Worm (Caenorhabditis elegans) whole organism, L1 larva: Measurements from ENCODE around the gene Y37A1B.4.

Experiments
- C16A3.4 ChIP-seq: fragments of 150-350 bp; optimal IDR thresholded peaks from 2 replicates; lab custom pipeline; 2014; ENCODE audit warnings: missing biosample characterization, missing genetic modification characterization
- alr-1 ChIP-seq: fragments of 200-800 bp; sonication (Bioruptor generic); optimal IDR thresholded peaks from 2 replicates; lab custom pipeline; 2018; ENCODE audit warnings: borderline replicate concordance, mild to moderate bottlenecking, missing genetic modification characterization, missing compliant biosample characterization
- aly-2 ChIP-seq: fragments of 150-350 bp; optimal IDR thresholded peaks from 2 replicates; lab custom pipeline; 2014; ENCODE audit warnings: missing biosample characterization, missing genetic modification characterization
- blmp-1 ChIP-seq: fragments of 150-350 bp; optimal IDR thresholded peaks from 2 replicates; lab custom pipeline; 2014; ENCODE audit warnings: missing biosample characterization, missing genetic modification characterization
- ceh-8 ChIP-seq: fragments of 200-800 bp; sonication (Bioruptor generic); optimal IDR thresholded peaks from 2 replicates; lab custom pipeline; 2018; ENCODE audit warnings: mild to moderate bottlenecking, missing genetic modification characterization, moderate library complexity, missing compliant biosample characterization
- ceh-88 ChIP-seq: fragments of 200-800 bp; sonication (Bioruptor generic); IDR thresholded peaks from 2 replicates; pipeline ENCODE4 v1.3.6; 2022; ENCODE audit warnings: missing genetic modification characterization, missing compliant biosample characterization
- ceh-90 ChIP-seq: sonication (generic microtip); optimal IDR thresholded peaks from 2 replicates; lab custom pipeline; 2016; ENCODE audit warnings: missing genetic modification characterization, missing compliant biosample characterization
- dpl-1 ChIP-seq, 3 experiments: fragments of 150-350 bp in 2 of 3; sonication (generic microtip) in 1 of 3; optimal IDR thresholded peaks; 2 replicates each; lab custom pipeline; 2014 to 2017; ENCODE audit warnings: missing biosample characterization in 3 of 3, missing genetic modification characterization in 3 of 3, missing genetic modification reagents in 3 of 3
- dsc-1 ChIP-seq: sonication (generic microtip); optimal IDR thresholded peaks from 2 replicates; lab custom pipeline; 2016; ENCODE audit warnings: mild to moderate bottlenecking, missing genetic modification characterization, missing compliant biosample characterization
- efl-1 ChIP-seq, 4 experiments: fragments of 150-350 bp; optimal IDR thresholded peaks in 3 of 4; peaks in 1 of 4; 1 replicate in 1 of 4; 2 replicates in 3 of 4; lab custom pipeline; 2014; ENCODE audit warnings: missing biosample characterization in 2 of 4, missing genetic modification characterization in 2 of 4, missing genetic modification reagents in 2 of 4
- efl-3 ChIP-seq: fragments of 200-800 bp; sonication (Bioruptor generic); optimal IDR thresholded peaks from 2 replicates; lab custom pipeline; 2018; ENCODE audit warnings: mild to moderate bottlenecking, missing genetic modification characterization, missing compliant biosample characterization
- elt-2 ChIP-seq: sonication (generic microtip); optimal IDR thresholded peaks from 2 replicates; lab custom pipeline; 2016; ENCODE audit warnings: missing genetic modification characterization, mild to moderate bottlenecking, inconsistent platforms, missing compliant biosample characterization, missing genetic modification reagents
- elt-3 ChIP-seq, 6 experiments: fragments of 150-350 bp in 1 of 6; sonication (generic microtip); optimal IDR thresholded peaks; 2 replicates each; lab custom pipeline; 2017 to 2018; ENCODE audit warnings: missing biosample characterization in 6 of 6, missing genetic modification characterization in 6 of 6, inconsistent platforms in 1 of 6
- fkh-10 ChIP-seq: sonication (generic microtip); optimal IDR thresholded peaks from 2 replicates; lab custom pipeline; 2017; ENCODE audit warnings: missing biosample characterization, missing genetic modification reagents, missing genetic modification characterization
- fkh-8 ChIP-seq: sonication (generic microtip); optimal IDR thresholded peaks from 2 replicates; lab custom pipeline; 2016; ENCODE audit warnings: mild to moderate bottlenecking, missing genetic modification characterization, missing compliant biosample characterization
- hlh-17 ChIP-seq: fragments of 200-800 bp; sonication (Bioruptor generic); optimal IDR thresholded peaks from 2 replicates; lab custom pipeline; 2018; ENCODE audit warnings: missing genetic modification characterization, mild to moderate bottlenecking, missing compliant biosample characterization, moderate library complexity, borderline replicate concordance
- hpl-2 ChIP-seq: fragments of 150-350 bp; optimal IDR thresholded peaks from 2 replicates; lab custom pipeline; 2014; ENCODE audit warnings: missing biosample characterization, missing genetic modification reagents, missing genetic modification characterization
- irx-1 ChIP-seq: sonication (generic microtip); optimal IDR thresholded peaks from 2 replicates; lab custom pipeline; 2016; ENCODE audit warnings: missing genetic modification characterization, missing compliant biosample characterization
- lin-15B ChIP-seq: fragments of 150-350 bp; sonication (generic microtip); optimal IDR thresholded peaks from 3 replicates; lab custom pipeline; 2014; ENCODE audit warnings: missing biosample characterization, missing genetic modification characterization
- lin-35 ChIP-seq, 2 experiments: fragments of 150-350 bp; optimal IDR thresholded peaks; 2 replicates each; lab custom pipeline; 2014; ENCODE audit warnings: missing biosample characterization in 2 of 2, missing genetic modification characterization in 2 of 2, missing genetic modification reagents in 2 of 2
- lir-3 ChIP-seq: sonication (generic microtip); optimal IDR thresholded peaks from 2 replicates; lab custom pipeline; 2016; ENCODE audit warnings: mild to moderate bottlenecking, missing genetic modification characterization, moderate library complexity, missing compliant biosample characterization; ENCODE audit not compliant: poor library complexity
- lsy-2 ChIP-seq, 2 experiments: fragments of 150-350 bp; optimal IDR thresholded peaks; 2 replicates each; lab custom pipeline; 2014; ENCODE audit warnings: missing biosample characterization in 2 of 2, missing genetic modification characterization in 2 of 2
- mab-9 ChIP-seq: fragments of 200-800 bp; sonication (Bioruptor generic); IDR thresholded peaks from 2 replicates; pipeline ENCODE4 v1.3.6; 2022; ENCODE audit warnings: missing genetic modification reagents, missing genetic modification characterization, missing compliant biosample characterization
- mdl-1 ChIP-seq, 2 experiments: fragments of 150-350 bp; optimal IDR thresholded peaks; 2 replicates each; lab custom pipeline; 2014 to 2017; ENCODE audit warnings: missing biosample characterization in 2 of 2, missing genetic modification characterization in 2 of 2, inconsistent platforms in 1 of 2
- mef-2 ChIP-seq: fragments of 150-350 bp; optimal IDR thresholded peaks from 2 replicates; lab custom pipeline; 2014; ENCODE audit warnings: missing biosample characterization, missing genetic modification characterization
- mep-1 ChIP-seq: fragments of 150-350 bp; optimal IDR thresholded peaks from 2 replicates; lab custom pipeline; 2014; ENCODE audit warnings: missing biosample characterization, missing genetic modification characterization
- nhr-11 ChIP-seq: fragments of 150-350 bp; optimal IDR thresholded peaks from 2 replicates; lab custom pipeline; 2014; ENCODE audit warnings: missing biosample characterization, missing genetic modification characterization
- nhr-20 ChIP-seq: sonication (generic microtip); optimal IDR thresholded peaks from 2 replicates; lab custom pipeline; 2016; ENCODE audit warnings: mild to moderate bottlenecking, missing genetic modification characterization, missing compliant biosample characterization
- nhr-71 ChIP-seq: sonication (generic microtip); optimal IDR thresholded peaks from 2 replicates; lab custom pipeline; 2016; ENCODE audit warnings: mild to moderate bottlenecking, missing genetic modification characterization, moderate library complexity, missing compliant biosample characterization
- nhr-90 ChIP-seq: sonication (generic microtip); optimal IDR thresholded peaks from 2 replicates; lab custom pipeline; 2016; ENCODE audit warnings: mild to moderate bottlenecking, missing genetic modification characterization, missing compliant biosample characterization; ENCODE audit not compliant: poor library complexity
- skn-1 ChIP-seq: fragments of 150-350 bp; optimal IDR thresholded peaks from 2 replicates; lab custom pipeline; 2014; ENCODE audit warnings: missing biosample characterization, missing genetic modification characterization
- snpc-4 ChIP-seq: fragments of 150-350 bp; optimal IDR thresholded peaks from 2 replicates; lab custom pipeline; 2014; ENCODE audit warnings: missing biosample characterization, missing genetic modification characterization
- snu-23 ChIP-seq: sonication (generic microtip); optimal IDR thresholded peaks from 2 replicates; lab custom pipeline; 2016; ENCODE audit warnings: missing genetic modification characterization, missing compliant biosample characterization
- swsn-7 ChIP-seq: sonication (generic microtip); optimal IDR thresholded peaks from 2 replicates; lab custom pipeline; 2016; ENCODE audit warnings: missing genetic modification characterization, missing compliant biosample characterization
- vab-15 ChIP-seq: sonication (generic microtip); optimal IDR thresholded peaks from 2 replicates; lab custom pipeline; 2017; ENCODE audit warnings: missing genotype, mild to moderate bottlenecking, missing genetic modification characterization, missing compliant biosample characterization

Y37A1B.4 gene

DNA sequence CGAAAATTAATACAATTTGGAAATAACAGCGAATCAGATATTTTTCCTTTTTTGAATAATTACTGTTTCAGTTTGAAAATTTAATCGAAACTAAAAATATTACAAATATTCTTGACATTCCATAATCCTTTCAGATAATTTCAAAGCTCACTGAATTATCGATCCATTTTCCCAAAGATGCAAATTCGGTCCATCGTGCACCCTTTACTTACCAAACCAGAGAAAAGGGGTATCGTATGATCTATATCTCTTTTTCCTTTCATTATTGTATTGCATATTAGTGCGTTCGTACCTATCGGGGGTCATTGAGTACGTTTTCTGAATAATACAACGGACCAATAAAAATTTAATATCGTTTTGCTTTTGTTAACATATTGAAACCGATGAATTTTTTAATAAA is 44.2 kb upstream of the Y37A1B.4 start:
- TF ChIP-seq nhr-71 (tag; lab: Kevin White, UChicago) (no peak), fkh-10 (no peak)
- TF ChIP-seq, all 84 proteins: peak for 0

DNA sequence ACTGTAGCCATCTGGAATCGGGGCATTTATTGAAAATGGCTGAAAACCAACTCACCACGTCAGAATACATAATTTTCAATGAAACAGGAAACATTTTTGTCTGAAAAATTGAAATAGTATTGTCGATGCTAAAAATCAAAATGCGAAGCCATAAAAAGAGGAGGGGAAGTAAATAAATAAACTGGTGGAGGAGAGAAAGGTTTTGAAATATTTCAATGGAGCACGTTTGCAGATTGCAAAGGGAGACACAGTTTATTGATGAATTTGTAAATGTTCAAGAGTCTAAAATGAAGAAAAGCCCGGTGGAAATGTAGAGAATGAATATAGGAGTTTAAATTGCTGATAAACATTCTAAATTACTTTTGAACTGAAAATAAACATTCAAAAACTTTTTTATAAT is 42.5 kb upstream of the Y37A1B.4 start, which contains the start of gene F52B11.5:
F52B11.5 (minus strand) TSS at position 178 of the 400 bp plus-strand sequence.
- TF ChIP-seq lin-35 (GFP tag; optimal IDR thresholded peaks at IDR 0.05; lab: Kevin White, UChicago): peak in 1 of 2 experiments; percentile 3
- peak in 1 of 2 experiments; percentile 17 for TF ChIP-seq efl-1 (optimal IDR thresholded peaks at IDR 0.05; lab: Kevin White, UChicago)
- no peak for TF ChIP-seq efl-1 (GFP tag; optimal IDR thresholded peaks at IDR 0.05 in 1 of 2; lab: Kevin White, UChicago)
- TF ChIP-seq irx-1 (tag; lab: Kevin White, UChicago): no peak
- TF ChIP-seq mef-2 (tag; lab: Kevin White, UChicago): no peak
- TF ChIP-seq fkh-10: no peak
- peak in 1 of 3 experiments; percentile 38 for TF ChIP-seq dpl-1 (GFP tag; optimal IDR thresholded peaks at IDR 0.05; lab: Kevin White, UChicago)

DNA sequence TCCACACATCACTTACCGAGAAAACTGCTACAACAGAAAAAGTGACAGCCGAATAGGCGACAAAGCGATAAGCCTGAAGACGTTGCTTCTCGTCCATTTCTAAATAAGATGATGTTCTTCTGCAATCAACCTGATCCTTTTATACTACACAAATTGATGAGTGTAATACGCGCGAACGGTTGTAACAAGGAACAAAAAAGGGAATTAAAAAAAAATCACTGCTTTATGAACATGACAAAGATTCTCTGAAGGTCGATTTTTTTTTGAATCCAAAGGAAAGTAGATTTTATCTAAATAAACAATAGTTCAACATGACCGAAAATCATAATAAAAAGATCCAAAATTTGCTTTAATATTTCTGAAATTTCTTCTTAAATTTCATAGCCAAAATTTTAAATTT is 38.7 kb upstream of the Y37A1B.4 start, which contains the start of gene col-133:
col-133 (minus strand) TSS at position 101 of the 400 bp plus-strand sequence.
- TF ChIP-seq nhr-90 (tag; lab: Kevin White, UChicago) (no peak), lin-15B (no peak), dsc-1 (tag; lab: Kevin White, UChicago) (no peak), snpc-4 (no peak), hpl-2 (GFP tag; lab: Kevin White, UChicago) (no peak), fkh-8 (tag; lab: Kevin White, UChicago) (no peak), irx-1 (tag; lab: Kevin White, UChicago) (no peak), blmp-1 (no peak), mdl-1 (tag; optimal IDR thresholded peaks at IDR 0.05; lab: Kevin White, UChicago) (no peak), nhr-11 (tag; lab: Kevin White, UChicago) (no peak), lsy-2 (tag; optimal IDR thresholded peaks at IDR 0.05; lab: Kevin White, UChicago) (no peak), ceh-90 (tag; lab: Kevin White, UChicago) (no peak), hlh-17 (no peak), elt-2 (no peak), mab-9 (GFP tag; lab: Robert Waterston, UW) (no peak), C16A3.4 (no peak), nhr-20 (tag; lab: Kevin White, UChicago) (no peak)

DNA sequence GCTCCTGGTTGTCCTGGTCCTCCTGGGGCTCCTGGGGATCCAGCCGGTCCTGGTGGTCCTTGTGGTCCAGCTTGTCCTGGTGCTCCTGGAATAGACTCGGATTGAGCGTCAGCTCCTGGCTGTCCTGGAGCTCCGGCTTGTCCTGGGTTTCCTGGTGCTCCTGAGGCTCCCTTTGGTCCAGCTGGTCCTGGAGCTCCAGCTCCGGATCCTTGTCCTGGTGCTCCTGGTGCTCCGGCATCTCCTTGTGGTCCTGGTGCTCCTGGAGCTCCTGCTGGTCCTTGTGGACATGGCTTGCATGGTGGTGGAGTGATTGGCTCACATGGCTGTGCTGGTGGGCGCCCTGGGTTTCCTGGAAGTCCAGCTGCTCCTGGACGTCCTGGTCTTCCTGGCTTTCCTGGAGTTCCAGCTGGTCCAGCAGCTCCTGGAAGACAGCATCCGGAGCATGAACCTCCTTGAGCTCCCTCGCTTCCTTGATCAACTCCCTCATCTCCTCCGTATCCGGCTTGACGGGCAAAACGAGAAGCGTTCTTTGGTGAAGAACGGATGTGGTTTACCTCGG is 38.1 kb upstream of the Y37A1B.4 start:
- no peak for TF ChIP-seq lin-15B
- no peak for TF ChIP-seq vab-15 (tag; lab: Kevin White, UChicago)
- no peak for TF ChIP-seq alr-1
- no peak for TF ChIP-seq elt-3 (tag; optimal IDR thresholded peaks at IDR 0.05; lab: Kevin White, UChicago)
- TF ChIP-seq lir-3 (tag; lab: Kevin White, UChicago): no peak
- no peak for TF ChIP-seq skn-1 (tag; lab: Kevin White, UChicago)
- no peak for TF ChIP-seq snu-23
- TF ChIP-seq ceh-88 (GFP tag; lab: Robert Waterston, UW): no peak
- TF ChIP-seq, all 84 proteins: peak for 0

DNA sequence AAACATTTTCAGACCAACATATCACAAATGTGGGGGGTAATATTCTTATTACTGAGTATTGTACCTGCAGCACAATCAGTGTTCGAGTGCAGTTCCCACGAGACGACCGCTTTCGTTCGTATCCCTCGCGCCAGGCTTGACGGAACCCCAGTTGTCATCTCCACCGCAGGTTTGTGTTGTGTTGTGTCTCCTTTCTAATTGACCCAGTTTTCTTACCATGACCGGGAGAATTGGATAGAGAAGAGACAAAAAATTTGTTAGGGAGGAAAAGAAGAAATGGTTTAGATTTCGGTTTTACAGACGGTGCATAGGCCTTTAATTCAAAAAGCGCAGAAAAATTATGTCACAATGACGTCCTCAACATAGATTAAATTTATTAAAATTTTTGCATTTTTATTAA is 30.7 kb upstream of the Y37A1B.4 start, which contains the start of gene noah-2:
noah-2 (plus strand) TSS at position 13 of the 400 bp plus-strand sequence.
- TF ChIP-seq blmp-1: peak; percentile 94
- no peak for TF ChIP-seq swsn-7
- TF ChIP-seq, all 84 proteins: peak for 1

DNA sequence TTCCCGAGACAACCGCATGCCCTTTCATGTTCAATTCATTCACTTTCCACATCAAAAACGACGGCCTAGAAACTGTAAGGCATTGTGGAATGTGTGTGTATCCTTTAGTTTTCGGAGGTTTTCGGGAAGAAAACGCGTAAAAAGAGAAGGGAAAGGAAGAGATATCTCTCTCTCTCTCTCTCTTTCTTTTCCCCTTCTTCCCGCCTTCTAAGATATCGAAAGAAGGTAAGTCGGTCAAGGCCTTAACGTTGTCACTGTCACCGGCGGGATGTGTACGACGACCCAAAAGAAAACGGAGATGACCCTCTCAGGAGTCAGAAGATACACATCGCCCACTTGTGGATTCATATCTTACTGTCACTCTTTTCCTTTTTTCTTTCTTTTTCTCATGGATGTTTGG is 29.2 kb upstream of the Y37A1B.4 start:
- no peak for TF ChIP-seq efl-3 (GFP tag; lab: Kevin White, UChicago)
- no peak for TF ChIP-seq dpl-1 (GFP tag; optimal IDR thresholded peaks at IDR 0.05; lab: Kevin White, UChicago)
- TF ChIP-seq blmp-1: peak; percentile 100
- no peak for TF ChIP-seq ceh-8 (GFP tag; lab: Kevin White, UChicago)
- no peak for TF ChIP-seq efl-1 (optimal IDR thresholded peaks at IDR 0.05; lab: Kevin White, UChicago)
- TF ChIP-seq efl-1 (GFP tag; optimal IDR thresholded peaks at IDR 0.05 in 1 of 2; lab: Kevin White, UChicago): peak in 1 of 2 experiments; percentile 43
- peak; percentile 44 for TF ChIP-seq mep-1
- TF ChIP-seq aly-2 (tag; lab: Kevin White, UChicago): no peak
- TF ChIP-seq elt-3 (tag; optimal IDR thresholded peaks at IDR 0.05; lab: Kevin White, UChicago): peak in 2 of 6 experiments; percentile 12 to 36
